Worm (Caenorhabditis elegans) whole organism, L4 larva: ENCODE data around the gene srw-84.

Experiments
- ama-1 ChIP-seq: fragments of 150-350 bp; optimal IDR thresholded peaks from 2 replicates; lab custom pipeline; 2014; ENCODE audit warnings: inconsistent platforms, mixed read lengths
- dve-1 ChIP-seq: sonication (generic microtip); optimal IDR thresholded peaks from 2 replicates; lab custom pipeline; 2017; ENCODE audit warnings: antibody characterized with exemption, mild to moderate bottlenecking, missing genetic modification characterization, missing compliant biosample characterization; ENCODE audit not compliant: insufficient read depth

DNA sequence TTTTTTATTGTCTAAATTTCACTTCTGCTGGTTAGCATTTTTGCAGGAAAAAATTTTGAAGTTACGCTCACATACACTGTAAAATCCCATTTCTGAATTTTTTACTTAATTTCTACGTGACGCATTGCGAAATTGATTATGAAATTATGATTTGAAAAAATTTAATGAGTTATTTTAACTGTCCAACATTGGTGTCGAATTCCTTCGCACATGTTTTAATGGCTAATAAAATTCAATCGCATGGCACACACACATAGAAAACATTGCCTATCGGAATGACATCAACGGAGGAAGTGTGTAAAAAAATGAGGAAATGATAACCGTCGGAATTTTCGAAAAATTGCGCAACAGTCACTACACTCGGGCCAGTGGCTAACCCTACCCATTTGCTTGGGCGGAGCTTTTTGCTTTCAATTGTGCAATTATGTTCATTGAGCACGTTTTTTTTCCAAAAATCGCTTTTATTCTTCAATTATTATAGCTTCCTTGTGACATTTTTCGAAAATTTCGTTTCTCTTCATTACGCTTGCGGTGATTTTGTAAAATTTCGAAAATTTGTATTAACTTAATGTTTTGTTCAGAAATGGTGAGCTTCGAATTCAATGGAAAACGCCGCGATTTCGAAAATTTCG, 52.9 kb downstream of the srw-84 start, which contains the start of gene C25F9.16:
- TF ChIP-seq ama-1 (lab: Kevin White, UChicago), result no peak
- no peak for TF ChIP-seq dve-1
